Worm (Caenorhabditis elegans): ENCODE measurements around the gene srg-2.

Gene srg-2

ce11 chrIII:6264447-6264846, 4.4 kb upstream of the srg-2 start, which contains the start of gene srg-5:
Gene srg-5 (minus strand): TSS chrIII:6264547.
- TF ChIP-seq ceh-45 (GFP tag; IDR thresholded peaks at IDR 0.05) (no peak), ama-1 (optimal IDR thresholded peaks at IDR 0.05) (no peak), tbx-7 (tag; optimal IDR thresholded peaks at IDR 0.05) (no peak), pha-4 (tag; optimal IDR thresholded peaks at IDR 0.05) (no peak), madf-2 (tag; optimal IDR thresholded peaks at IDR 0.05) (no peak), dmd-4 (tag; optimal IDR thresholded peaks at IDR 0.05; ENCODE audit: borderline replicate concordance) (no peak), ceh-22 (tag; optimal IDR thresholded peaks at IDR 0.05) (no peak), unc-86 (tag; optimal IDR thresholded peaks at IDR 0.05) (no peak), pros-1 (tag; optimal IDR thresholded peaks at IDR 0.05) (no peak), dve-1 (tag; optimal IDR thresholded peaks at IDR 0.05) (no peak), unc-3 (GFP tag; conservative IDR thresholded peaks at IDR 0.05) (no peak), unc-3 (tag; optimal IDR thresholded peaks at IDR 0.05) (no peak), ztf-16 (tag; optimal IDR thresholded peaks at IDR 0.05) (no peak), sox-2 (GFP tag; IDR thresholded peaks at IDR 0.05) (no peak), npax-4 (tag; optimal IDR thresholded peaks at IDR 0.05) (no peak), pqm-1 (tag; optimal IDR thresholded peaks at IDR 0.05) (no peak), rnt-1 (tag; optimal IDR thresholded peaks at IDR 0.05) (no peak), ceh-14 (tag; optimal IDR thresholded peaks at IDR 0.05) (no peak)

ce11 chrIII:6261985-6262384, 2.0 kb upstream of the srg-2 start, which contains the start of gene srg-4:
Gene srg-4 (minus strand): TSS chrIII:6262085.
- TF ChIP-seq ceh-19 (GFP tag; optimal IDR thresholded peaks at IDR 0.05) (no peak), ceh-22 (tag; optimal IDR thresholded peaks at IDR 0.05) (no peak), pha-4 (tag; optimal IDR thresholded peaks at IDR 0.05) (no peak), hlh-30 (tag; optimal IDR thresholded peaks at IDR 0.05; ENCODE audit: insufficient read depth) (no peak), lin-11 (tag; optimal IDR thresholded peaks at IDR 0.05) (no peak), pag-3 (tag; optimal IDR thresholded peaks at IDR 0.05; ENCODE audit: borderline replicate concordance) (no peak)

- TF ChIP-seq ama-1 (optimal IDR thresholded peaks at IDR 0.05) (no peak), ceh-19 (GFP tag; optimal IDR thresholded peaks at IDR 0.05) (no peak), che-1 (tag; optimal IDR thresholded peaks at IDR 0.05) (no peak), hlh-15 (tag; optimal IDR thresholded peaks at IDR 0.05) (no peak), fkh-10 (GFP tag; optimal IDR thresholded peaks at IDR 0.05) (no peak), tbx-7 (tag; optimal IDR thresholded peaks at IDR 0.05) (no peak), hlh-13 (GFP tag; optimal IDR thresholded peaks at IDR 0.05) (no peak), pros-1 (tag; optimal IDR thresholded peaks at IDR 0.05) (no peak), fkh-6 (tag; optimal IDR thresholded peaks at IDR 0.05) (no peak), lim-6 (tag; optimal IDR thresholded peaks at IDR 0.05) (no peak), ceh-30 (tag; optimal IDR thresholded peaks at IDR 0.05) (no peak), unc-55 (GFP tag; optimal IDR thresholded peaks at IDR 0.05) (no peak), ztf-16 (tag; optimal IDR thresholded peaks at IDR 0.05) (no peak), unc-86 (tag; optimal IDR thresholded peaks at IDR 0.05) (no peak), ceh-45 (GFP tag; IDR thresholded peaks at IDR 0.05) (no peak), K09A11.1 (tag; optimal IDR thresholded peaks at IDR 0.05; ENCODE audit: insufficient read depth) (no peak), ceh-34 (tag; optimal IDR thresholded peaks at IDR 0.05) (no peak)
Measured at ce11 chrIII:6258262-6258661, 1.8 kb downstream of the srg-2 start, which contains the start of gene srg-1. Gene srg-1 (minus strand): TSS chrIII:6258362.

ce11 chrIII:6256675-6257074, 3.3 kb downstream of the srg-2 start, which contains the start of gene srg-9:
Gene srg-9 (minus strand): TSS chrIII:6256775.
- TF ChIP-seq ttx-3 (tag; optimal IDR thresholded peaks at IDR 0.05) = no peak
- no peak for TF ChIP-seq nfya-1 (tag; optimal IDR thresholded peaks at IDR 0.05)

- no peak for TF ChIP-seq C08G9.2 (tag; optimal IDR thresholded peaks at IDR 0.05)
- no peak for TF ChIP-seq ceh-6 (GFP tag; optimal IDR thresholded peaks at IDR 0.05)
- no peak for TF ChIP-seq tbx-7 (tag; optimal IDR thresholded peaks at IDR 0.05)
- TF ChIP-seq F13H6.1 (tag; optimal IDR thresholded peaks at IDR 0.05) = no peak
- no peak for TF ChIP-seq pat-9 (tag; optimal IDR thresholded peaks at IDR 0.05)
- TF ChIP-seq fkh-10 (GFP tag; optimal IDR thresholded peaks at IDR 0.05) = no peak
- no peak for TF ChIP-seq unc-3 (GFP tag; conservative IDR thresholded peaks at IDR 0.05)
- TF ChIP-seq unc-3 (tag; optimal IDR thresholded peaks at IDR 0.05) = no peak
- no peak for TF ChIP-seq odd-2 (tag; optimal IDR thresholded peaks at IDR 0.05)
- TF ChIP-seq dmd-4 (tag; optimal IDR thresholded peaks at IDR 0.05; ENCODE audit: borderline replicate concordance) = no peak
- TF ChIP-seq lin-11 (tag; optimal IDR thresholded peaks at IDR 0.05) = no peak
- no peak for TF ChIP-seq rnt-1 (tag; optimal IDR thresholded peaks at IDR 0.05)
Measured at ce11 chrIII:6254737-6255136, 5.3 kb downstream of the srg-2 start, which contains the start of gene srg-8. Gene srg-8 (minus strand): TSS chrIII:6254837.
